Fruit fly (Drosophila melanogaster): Measurements from ENCODE around the gene CG32829.

dm6 chr2L:6870777-6871176 is 45.5 kb downstream of the CG32829 start:
- TF ChIP-seq rgr (GFP tag; optimal IDR thresholded peaks at IDR 0.05), result no peak
- TF ChIP-seq psq (GFP tag; optimal IDR thresholded peaks at IDR 0.05), result no peak
- no peak for TF ChIP-seq fru (GFP tag; optimal IDR thresholded peaks at IDR 0.05)
- no peak for TF ChIP-seq Dfd (GFP tag; optimal IDR thresholded peaks at IDR 0.05)
- no peak for TF ChIP-seq Sp1 (GFP tag; optimal IDR thresholded peaks at IDR 0.05)
- no peak for TF ChIP-seq GATAd (GFP tag; optimal IDR thresholded peaks at IDR 0.05)
- TF ChIP-seq CG9705 (GFP tag; optimal IDR thresholded peaks at IDR 0.05), result no peak
- TF ChIP-seq OdsH (GFP tag; optimal IDR thresholded peaks at IDR 0.05), result no peak
- no peak for TF ChIP-seq usp (GFP tag; optimal IDR thresholded peaks at IDR 0.05)
- no peak for TF ChIP-seq Dif (GFP tag; optimal IDR thresholded peaks at IDR 0.05; ENCODE audit: partially characterized antibody)

Data from whole organism, wandering third instar larva.